Fruit fly (Drosophila melanogaster): ENCODE measurements around the gene dati.

dati gene

DNA sequence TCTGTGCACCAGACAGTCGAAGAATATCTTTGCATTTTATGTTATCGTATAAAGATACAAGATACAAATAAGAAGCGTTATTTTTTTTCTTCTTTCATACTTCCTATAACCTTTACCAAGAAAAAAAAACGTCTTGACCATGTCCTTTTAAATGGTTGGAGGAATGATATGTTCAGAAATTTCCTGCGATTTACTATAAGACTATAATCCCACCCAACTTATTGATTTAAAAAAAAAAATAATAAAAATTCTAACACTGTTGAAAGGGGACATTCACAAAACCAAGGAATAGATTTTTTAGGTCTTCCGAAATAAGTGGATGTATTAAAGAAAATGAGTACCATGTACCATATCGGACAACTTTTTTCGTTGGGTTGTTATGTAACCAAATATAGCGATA lies 59.4 kb downstream of the dati start:
- no peak for TF ChIP-seq CTCF (optimal IDR thresholded peaks at IDR 0.05)
- TF ChIP-seq CG8478 (optimal IDR thresholded peaks at IDR 0.05), result no peak

DNA sequence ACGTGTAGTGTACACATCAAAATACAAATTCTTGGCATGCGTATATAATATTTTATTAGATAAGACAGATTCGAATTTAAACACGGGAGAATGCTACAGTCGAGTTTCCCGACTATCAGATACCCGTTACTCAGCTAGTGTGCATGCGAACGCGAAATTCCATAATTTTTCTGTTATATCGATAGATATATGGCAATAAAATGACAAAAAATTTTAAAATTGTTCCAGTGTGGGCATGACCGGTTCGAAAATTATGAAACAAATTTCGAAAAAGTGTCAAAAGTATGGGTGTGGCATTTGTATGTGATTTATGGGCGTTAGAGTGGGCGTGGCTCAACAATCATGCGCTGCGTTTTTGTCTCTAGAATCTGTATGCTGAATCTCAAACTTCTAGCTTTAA lies 63.1 kb downstream of the dati start:
- no peak for TF ChIP-seq CG8478 (optimal IDR thresholded peaks at IDR 0.05)
- TF ChIP-seq CTCF (optimal IDR thresholded peaks at IDR 0.05), result no peak

DNA sequence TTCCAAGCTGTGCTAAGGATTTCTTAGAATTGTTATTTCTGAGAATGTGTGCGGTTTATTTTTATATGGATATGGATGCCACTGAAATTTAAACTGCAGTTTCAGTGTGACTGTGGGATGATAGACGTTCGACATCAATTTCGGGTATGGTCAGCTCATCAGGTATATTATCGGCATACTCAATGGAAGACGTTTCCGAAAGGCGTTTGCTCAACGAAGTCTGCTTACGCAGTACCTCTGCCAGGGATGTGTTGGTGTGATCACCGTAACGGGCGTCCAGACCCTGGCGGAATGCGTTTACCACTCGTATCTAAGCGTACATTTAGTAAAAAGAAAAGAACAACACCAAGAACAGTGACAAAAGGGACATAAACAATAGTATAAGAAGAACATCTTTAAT lies 66.3 kb downstream of the dati start:
- no peak for TF ChIP-seq CTCF (optimal IDR thresholded peaks at IDR 0.05)
- no peak for TF ChIP-seq CG8478 (optimal IDR thresholded peaks at IDR 0.05)
